Fruit fly (Drosophila melanogaster) ovary, adult (tissue): ENCODE data around the gene trol.

ENCODE experiments used
- CG17801 ChIP-seq: fragments of 200-800 bp; optimal IDR thresholded peaks from 2 replicates; lab custom pipeline; 2019; ENCODE audit warnings: missing biosample characterization, mild to moderate bottlenecking, missing genetic modification characterization, moderate library complexity; ENCODE audit not compliant: partially characterized antibody

trol gene

dm6 chrX:2516199-2516598 lies 29.0 kb downstream of the trol start:
- no peak for TF ChIP-seq CG17801 (GFP tag; lab: Kevin White, UChicago)

- no peak for TF ChIP-seq CG17801 (GFP tag; lab: Kevin White, UChicago)
Measured at dm6 chrX:2511292-2511808, 33.9 kb downstream of the trol start.

DNA sequence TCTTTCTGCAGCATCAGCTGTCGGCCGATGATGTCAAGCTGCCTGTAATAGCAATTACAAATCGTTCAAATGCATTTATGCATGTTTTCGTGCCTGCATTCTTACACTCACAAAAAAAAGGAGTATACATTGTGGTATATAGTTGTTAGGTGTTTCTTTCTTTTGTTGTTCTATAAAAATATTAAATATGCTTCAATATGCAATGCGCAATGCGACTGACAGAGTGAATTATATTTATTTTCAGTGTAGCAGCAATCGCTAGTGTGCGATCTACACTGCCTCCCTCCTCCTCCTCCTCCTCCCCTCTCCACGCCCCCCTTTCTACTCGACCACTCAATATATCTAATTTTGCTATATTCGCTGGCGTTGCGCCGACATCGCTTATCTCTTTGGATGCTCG lies 36.3 kb downstream of the trol start:
- no peak for TF ChIP-seq CG17801 (GFP tag; lab: Kevin White, UChicago)

- TF ChIP-seq CG17801 (GFP tag; lab: Kevin White, UChicago) = no peak
Measured at dm6 chrX:2503430-2503829, 41.8 kb downstream of the trol start.

- no peak for TF ChIP-seq CG17801 (GFP tag; lab: Kevin White, UChicago)
Measured at dm6 chrX:2469843-2470442, 75.3 kb downstream of the trol start, which contains the start of gene boi. Gene boi, minus strand, starts transcription at chrX:2470043.

DNA sequence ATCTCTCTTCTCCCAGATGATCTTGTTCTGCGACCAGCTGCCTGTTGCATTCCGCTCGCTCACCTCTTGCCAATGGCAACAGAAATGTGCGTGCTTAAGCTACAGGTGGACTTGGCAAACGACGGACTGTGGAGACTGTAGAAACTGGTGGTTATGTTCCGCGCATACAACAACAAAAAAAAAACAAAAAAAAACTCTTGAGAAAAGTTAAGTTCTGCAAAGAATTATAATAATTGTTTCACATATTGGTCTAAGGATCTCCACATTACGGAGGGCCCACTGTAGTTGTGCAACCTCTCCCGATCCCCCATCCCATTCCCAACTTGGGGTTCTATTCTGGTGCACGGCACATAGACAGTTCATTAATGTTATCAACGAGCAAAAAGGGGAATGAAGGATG lies 76.7 kb downstream of the trol start:
- no peak for TF ChIP-seq CG17801 (GFP tag; lab: Kevin White, UChicago)

DNA sequence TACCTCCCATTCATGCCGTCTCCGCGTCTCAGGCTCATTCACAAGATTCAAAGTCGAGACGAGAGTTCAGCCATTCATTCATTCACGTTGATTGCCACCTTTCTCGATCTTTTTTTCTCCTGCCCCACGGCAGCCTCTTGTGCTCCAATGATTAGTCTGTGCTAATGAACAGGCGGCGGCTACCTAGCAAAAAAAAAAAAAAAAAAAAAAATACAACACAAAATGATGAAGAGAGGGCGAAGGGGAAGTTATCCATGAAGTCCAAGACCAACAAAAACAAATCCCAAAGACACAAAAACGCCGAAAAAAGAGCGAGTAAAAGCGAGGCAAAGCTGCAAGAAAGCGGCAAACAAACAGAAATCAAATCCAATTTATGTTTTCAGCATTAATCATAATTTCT lies 78.3 kb downstream of the trol start:
- no peak for TF ChIP-seq CG17801 (GFP tag; lab: Kevin White, UChicago)

- TF ChIP-seq CG17801 (GFP tag; lab: Kevin White, UChicago) = no peak
Measured at dm6 chrX:2465687-2466086, 79.5 kb downstream of the trol start.

dm6 chrX:2464189-2464588 lies 81.0 kb downstream of the trol start:
- TF ChIP-seq CG17801 (GFP tag; lab: Kevin White, UChicago) = no peak

DNA sequence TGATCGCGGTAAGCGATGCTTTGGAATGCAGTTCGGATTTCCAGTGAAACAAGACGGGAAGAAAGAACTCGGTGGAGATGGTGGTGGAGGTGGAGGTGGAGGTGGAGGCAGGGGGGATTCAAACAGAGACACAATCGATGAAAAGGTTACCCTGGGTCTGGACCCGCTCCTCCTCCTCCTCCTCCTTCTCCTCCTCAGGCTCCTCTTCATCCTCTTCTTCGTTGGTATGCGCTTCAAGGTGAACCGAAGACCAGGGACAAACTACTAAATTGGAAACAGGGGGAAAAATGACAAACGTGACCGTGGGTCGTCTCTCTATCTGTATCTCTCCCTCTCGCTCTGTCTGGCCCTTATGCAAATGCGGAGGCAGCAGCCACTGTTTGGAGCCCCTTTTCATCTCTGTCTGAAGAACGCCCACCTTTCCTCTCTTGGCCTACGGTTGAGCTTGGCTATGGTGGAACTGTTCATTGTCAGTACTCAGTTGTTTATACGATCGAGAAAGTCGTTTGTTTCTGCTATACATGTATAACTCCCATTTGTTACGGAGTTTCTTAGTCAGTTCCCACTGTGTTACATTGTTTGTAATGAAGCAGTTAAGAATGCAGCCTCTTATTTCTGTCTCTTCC lies 82.2 kb downstream of the trol start:
- no peak for TF ChIP-seq CG17801 (GFP tag; lab: Kevin White, UChicago)

DNA sequence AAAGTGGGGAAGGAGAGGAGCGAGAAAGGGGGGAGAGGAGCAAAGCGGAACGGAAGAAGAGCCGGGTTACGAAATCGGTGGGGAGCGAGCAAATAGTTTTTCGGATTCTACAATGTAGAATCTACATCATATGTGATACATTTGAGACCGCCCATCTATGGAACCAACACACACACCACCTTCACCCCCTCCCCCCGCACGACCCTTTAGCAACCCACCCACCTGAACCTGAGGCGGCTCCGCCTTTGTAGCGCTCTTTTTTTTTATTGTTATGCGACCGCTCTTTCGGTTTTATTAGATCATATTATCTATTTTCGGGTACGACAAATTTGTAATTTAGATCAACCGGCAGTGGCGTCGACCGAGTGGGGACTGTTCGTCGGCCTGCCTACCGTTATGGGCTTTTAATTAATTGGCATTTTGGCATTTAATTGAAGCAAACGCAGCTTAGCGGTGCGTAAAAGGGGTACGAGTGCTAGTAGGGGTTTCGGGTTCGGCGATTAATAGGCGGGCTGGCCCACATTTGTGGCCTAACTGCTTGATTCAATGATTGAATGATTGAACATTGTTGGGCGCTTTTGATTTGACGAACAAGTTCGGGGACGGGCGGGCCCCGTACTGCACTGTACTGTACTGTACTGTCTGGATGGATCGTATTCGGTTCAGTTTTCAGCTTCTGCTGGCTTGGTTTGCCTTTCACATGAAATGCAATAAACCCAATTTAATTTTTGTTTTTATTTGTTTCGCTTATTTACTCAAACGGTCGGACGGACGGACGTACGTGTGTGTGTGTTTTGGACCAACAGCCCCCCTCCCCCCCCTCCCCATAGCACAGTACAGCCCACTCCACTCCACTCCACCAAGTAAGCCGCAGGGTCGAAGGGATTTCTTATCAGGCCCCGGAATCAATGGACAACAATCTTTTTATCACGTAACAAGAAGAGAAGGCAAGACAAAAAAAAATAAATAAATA lies 83.5 kb downstream of the trol start:
- TF ChIP-seq CG17801 (GFP tag; lab: Kevin White, UChicago) = no peak

DNA sequence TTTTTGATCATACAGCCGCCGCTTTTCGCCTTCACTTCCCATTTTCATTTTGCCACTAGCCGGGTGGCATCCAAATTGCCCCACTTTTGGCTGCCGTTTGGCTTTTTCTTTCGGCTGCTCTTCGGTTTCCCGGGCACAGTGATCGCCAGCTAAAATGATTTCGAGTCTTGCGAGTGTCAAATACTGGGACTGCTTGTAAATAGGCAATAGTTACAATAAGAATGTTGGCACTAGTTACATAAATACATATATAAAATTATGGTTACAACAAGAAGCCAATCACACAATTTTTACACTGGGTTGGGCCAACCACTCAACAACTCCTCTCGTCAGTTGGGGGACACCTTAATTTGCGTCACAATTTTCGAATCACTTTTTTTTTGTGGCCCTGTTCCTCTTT lies 85.4 kb downstream of the trol start:
- TF ChIP-seq CG17801 (GFP tag; lab: Kevin White, UChicago) = no peak

- TF ChIP-seq CG17801 (GFP tag; lab: Kevin White, UChicago) = no peak
Measured at dm6 chrX:2457863-2458458, 87.3 kb downstream of the trol start.

DNA sequence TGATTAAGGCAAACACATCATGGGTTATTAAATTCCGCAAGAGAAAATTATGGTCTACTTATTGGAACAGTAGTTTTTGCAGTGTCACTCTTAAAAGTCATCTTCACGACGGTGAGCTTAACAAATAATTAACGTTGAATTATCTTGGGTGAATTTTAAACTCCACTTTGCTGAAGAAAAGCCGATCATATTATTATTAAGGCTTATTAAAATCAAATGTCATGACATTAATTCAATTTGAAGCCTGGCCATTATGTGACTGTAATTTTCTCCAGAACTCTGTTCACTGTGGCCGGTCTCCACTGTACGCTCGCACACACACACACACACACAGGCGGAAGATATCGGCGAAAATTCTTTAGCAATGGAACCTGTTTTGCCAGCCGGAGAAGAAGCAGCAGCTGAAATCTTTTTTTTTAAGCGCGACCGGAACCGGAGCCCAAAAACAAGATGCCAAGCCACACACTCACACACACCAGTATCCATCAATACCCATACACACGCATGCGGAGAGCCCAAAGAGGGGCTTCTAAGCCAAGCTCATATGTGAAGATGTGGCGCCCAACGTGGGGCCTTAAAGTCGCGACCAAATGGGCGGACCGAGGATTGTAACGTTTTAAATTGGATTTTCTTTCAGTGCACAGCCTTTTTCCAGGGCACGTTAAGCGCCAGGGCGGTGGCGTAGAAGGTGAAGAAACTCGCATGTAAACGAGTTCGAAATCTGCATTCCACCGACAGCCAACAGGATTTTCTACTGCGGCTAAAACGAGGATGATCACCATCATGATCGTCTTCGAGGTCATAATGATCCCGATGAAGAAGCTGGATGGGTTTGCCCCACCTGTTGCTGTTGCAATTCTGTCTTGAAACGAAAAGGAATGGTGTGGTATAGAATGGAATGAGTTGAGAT lies 89.6 kb downstream of the trol start:
- TF ChIP-seq CG17801 (GFP tag; lab: Kevin White, UChicago) = no peak
